Fruit fly (Drosophila melanogaster) whole organism, prepupa: ENCODE results near the gene Bdbt.
A peak's percentile ranks its signal among the peaks of the same experiment; 100 is the strongest.

Experiments
- Blimp-1 ChIP-seq: fragments of 200-800 bp; sonication (Bioruptor generic); optimal IDR thresholded peaks from 3 replicates; lab custom pipeline; 2017; ENCODE audit warnings: missing biosample characterization, missing genetic modification characterization, mild to moderate bottlenecking, moderate library complexity, missing genetic modification reagents
- CG10631 ChIP-seq: fragments of 200-800 bp; sonication (Bioruptor generic); optimal IDR thresholded peaks from 2 replicates; lab custom pipeline; 2016; ENCODE audit warnings: missing biosample characterization, missing genetic modification characterization
- CG11294 ChIP-seq: fragments of 200-800 bp; sonication (Bioruptor generic); IDR thresholded peaks from 2 replicates; pipeline ENCODE4 v1.3.6; 2022; ENCODE audit warnings: missing biosample characterization, missing genetic modification characterization
- CG11762 ChIP-seq: fragments of 200-800 bp; sonication (Bioruptor generic); optimal IDR thresholded peaks from 3 replicates; lab custom pipeline; 2016; ENCODE audit warnings: missing biosample characterization, missing genetic modification characterization; ENCODE audit not compliant: insufficient read depth
- CG11902 ChIP-seq: fragments of 200-800 bp; sonication (Bioruptor generic); optimal IDR thresholded peaks from 3 replicates; lab custom pipeline; 2016; ENCODE audit warnings: missing biosample characterization, missing genetic modification characterization
- CG15336 ChIP-seq: fragments of 200-800 bp; sonication (Bioruptor generic); IDR thresholded peaks from 2 replicates; pipeline ENCODE4 v1.3.6; 2022; ENCODE audit warnings: missing biosample characterization, missing genetic modification characterization
- CG1621 ChIP-seq: fragments of 200-800 bp; sonication (Bioruptor generic); optimal IDR thresholded peaks from 3 replicates; lab custom pipeline; 2018; ENCODE audit warnings: missing biosample characterization, mild to moderate bottlenecking, missing genetic modification characterization
- CG16779 ChIP-seq: fragments of 200-800 bp; sonication (Bioruptor generic); optimal IDR thresholded peaks from 3 replicates; lab custom pipeline; 2017; ENCODE audit warnings: missing biosample characterization, mild to moderate bottlenecking, missing genetic modification characterization
- CG3032 ChIP-seq: fragments of 200-800 bp; optimal IDR thresholded peaks from 2 replicates; lab custom pipeline; 2019; ENCODE audit warnings: missing biosample characterization, mild to moderate bottlenecking, missing genetic modification characterization, moderate library complexity
- CG31627 ChIP-seq: fragments of 200-800 bp; sonication (Bioruptor generic); optimal IDR thresholded peaks from 3 replicates; lab custom pipeline; 2016; ENCODE audit warnings: missing biosample characterization, missing genetic modification characterization
- CG34406 ChIP-seq: fragments of 200-800 bp; sonication (Bioruptor generic); optimal IDR thresholded peaks from 3 replicates; lab custom pipeline; 2016; ENCODE audit warnings: missing biosample characterization, missing genetic modification characterization
- CG3919 ChIP-seq: fragments of 200-800 bp; sonication (Bioruptor generic); optimal IDR thresholded peaks from 3 replicates; lab custom pipeline; 2016; ENCODE audit warnings: missing biosample characterization, missing genetic modification characterization
- CG4318 ChIP-seq: fragments of 200-800 bp; sonication (Bioruptor generic); optimal IDR thresholded peaks from 3 replicates; lab custom pipeline; 2017; ENCODE audit warnings: missing biosample characterization, mild to moderate bottlenecking, missing genetic modification characterization
- CG6163 ChIP-seq: fragments of 200-800 bp; sonication (Bioruptor generic); IDR thresholded peaks from 3 replicates; pipeline ENCODE4 v1.3.6; 2022; ENCODE audit warnings: missing biosample characterization, missing genetic modification characterization
- CG6792 ChIP-seq: fragments of 200-800 bp; sonication (Bioruptor generic); optimal IDR thresholded peaks from 3 replicates; lab custom pipeline; 2016; ENCODE audit warnings: missing biosample characterization, missing genetic modification characterization
- CG6808 ChIP-seq: fragments of 200-800 bp; sonication (Bioruptor generic); optimal IDR thresholded peaks from 3 replicates; lab custom pipeline; 2017; ENCODE audit warnings: missing biosample characterization, missing genetic modification characterization, mild to moderate bottlenecking, moderate library complexity, missing genetic modification reagents
- CG6854 ChIP-seq: fragments of 200-800 bp; sonication (Bioruptor generic); optimal IDR thresholded peaks from 2 replicates; lab custom pipeline; 2017; ENCODE audit warnings: missing biosample characterization, mild to moderate bottlenecking, missing genetic modification characterization
- CG8119 ChIP-seq: fragments of 200-800 bp; sonication (Bioruptor generic); IDR thresholded peaks from 3 replicates; pipeline ENCODE4 v1.3.6; 2022; ENCODE audit warnings: missing biosample characterization, missing genetic modification characterization
- CG8632 ChIP-seq: fragments of 200-800 bp; sonication (Bioruptor generic); optimal IDR thresholded peaks from 3 replicates; lab custom pipeline; 2016; ENCODE audit warnings: missing biosample characterization, missing genetic modification characterization
- Eip75B ChIP-seq: fragments of 200-800 bp; sonication (Bioruptor generic); optimal IDR thresholded peaks from 3 replicates; lab custom pipeline; 2016; ENCODE audit warnings: missing biosample characterization, missing genetic modification characterization
- Eip93F ChIP-seq: fragments of 200-800 bp; sonication (Bioruptor generic); optimal IDR thresholded peaks from 2 replicates; lab custom pipeline; 2016; ENCODE audit warnings: missing biosample characterization, mild to moderate bottlenecking, missing genetic modification characterization
- Ets21C ChIP-seq: fragments of 200-800 bp; sonication (Bioruptor generic); optimal IDR thresholded peaks from 3 replicates; lab custom pipeline; 2016; ENCODE audit warnings: missing biosample characterization, missing genetic modification characterization
- Ets96B ChIP-seq: fragments of 200-800 bp; optimal IDR thresholded peaks from 2 replicates; lab custom pipeline; 2019; ENCODE audit warnings: missing biosample characterization, mild to moderate bottlenecking, missing genetic modification characterization, moderate library complexity
- Hr39 ChIP-seq: fragments of 200-800 bp; sonication (Bioruptor generic); optimal IDR thresholded peaks from 2 replicates; lab custom pipeline; 2016; ENCODE audit warnings: missing biosample characterization, missing genetic modification characterization
- Lpt ChIP-seq: fragments of 200-800 bp; sonication (Bioruptor generic); optimal IDR thresholded peaks from 3 replicates; lab custom pipeline; 2016; ENCODE audit warnings: missing biosample characterization, missing genetic modification characterization
- Met ChIP-seq: fragments of 200-800 bp; sonication (Bioruptor generic); optimal IDR thresholded peaks from 3 replicates; lab custom pipeline; 2016; ENCODE audit warnings: missing biosample characterization, missing genetic modification characterization
- OdsH ChIP-seq: fragments of 200-800 bp; sonication (Bioruptor generic); optimal IDR thresholded peaks from 3 replicates; lab custom pipeline; 2016; ENCODE audit warnings: missing biosample characterization, missing genetic modification characterization
- Sox102F ChIP-seq: fragments of 200-800 bp; sonication (Bioruptor generic); optimal IDR thresholded peaks from 2 replicates; lab custom pipeline; 2016; ENCODE audit warnings: missing biosample characterization, mild to moderate bottlenecking, missing genetic modification characterization
- Sox14 ChIP-seq: fragments of 200-800 bp; sonication (Bioruptor generic); optimal IDR thresholded peaks from 3 replicates; lab custom pipeline; 2016; ENCODE audit warnings: missing biosample characterization, missing genetic modification characterization
- Sox15 ChIP-seq: fragments of 200-800 bp; sonication (Bioruptor generic); optimal IDR thresholded peaks from 3 replicates; lab custom pipeline; 2016; ENCODE audit warnings: missing biosample characterization, missing genetic modification characterization
- achi ChIP-seq: fragments of 200-800 bp; sonication (Bioruptor generic); optimal IDR thresholded peaks from 3 replicates; lab custom pipeline; 2016; ENCODE audit warnings: missing biosample characterization, missing genetic modification characterization
- cyc ChIP-seq: fragments of 200-800 bp; sonication (Bioruptor generic); optimal IDR thresholded peaks from 3 replicates; lab custom pipeline; 2016; ENCODE audit warnings: missing biosample characterization, missing genetic modification characterization
- dac ChIP-seq: fragments of 200-800 bp; sonication (Bioruptor generic); optimal IDR thresholded peaks from 2 replicates; lab custom pipeline; 2017; ENCODE audit warnings: missing biosample characterization, mild to moderate bottlenecking, missing genetic modification characterization
- dsx ChIP-seq: fragments of 200-800 bp; optimal IDR thresholded peaks from 3 replicates; lab custom pipeline; 2019; ENCODE audit warnings: missing biosample characterization, mild to moderate bottlenecking, missing genetic modification characterization, moderate library complexity; ENCODE audit not compliant: poor library complexity, severe bottlenecking
- eg ChIP-seq: fragments of 200-800 bp; sonication (Bioruptor generic); IDR thresholded peaks from 3 replicates; pipeline ENCODE4 v1.3.6; 2022; ENCODE audit warnings: missing biosample characterization, missing genetic modification characterization
- esn ChIP-seq: fragments of 200-800 bp; sonication (Bioruptor generic); optimal IDR thresholded peaks from 2 replicates; lab custom pipeline; 2016; ENCODE audit warnings: missing biosample characterization, mild to moderate bottlenecking, missing genetic modification characterization, moderate library complexity
- fd59A ChIP-seq: fragments of 200-800 bp; sonication (Bioruptor generic); optimal IDR thresholded peaks from 2 replicates; lab custom pipeline; 2017; ENCODE audit warnings: missing biosample characterization, mild to moderate bottlenecking, missing genetic modification characterization, missing genetic modification reagents
- fd85E ChIP-seq: fragments of 200-800 bp; sonication (Bioruptor generic); optimal IDR thresholded peaks from 3 replicates; lab custom pipeline; 2016; ENCODE audit warnings: missing biosample characterization, missing genetic modification characterization
- net ChIP-seq: fragments of 200-800 bp; sonication (Bioruptor generic); optimal IDR thresholded peaks from 3 replicates; lab custom pipeline; 2016; ENCODE audit warnings: missing biosample characterization, missing genetic modification characterization
- pdm3 ChIP-seq: fragments of 200-800 bp; sonication (Bioruptor generic); optimal IDR thresholded peaks from 3 replicates; lab custom pipeline; 2016; ENCODE audit warnings: missing biosample characterization, missing genetic modification characterization
- salr ChIP-seq, 2 experiments: fragments of 200-800 bp; sonication (Bioruptor generic); optimal IDR thresholded peaks; 3 replicates each; lab custom pipeline; 2016 to 2018; ENCODE audit warnings: missing biosample characterization in 2 of 2, missing genetic modification characterization in 2 of 2, mild to moderate bottlenecking in 1 of 2
- spab ChIP-seq: fragments of 200-800 bp; sonication (Bioruptor generic); optimal IDR thresholded peaks from 2 replicates; lab custom pipeline; 2017; ENCODE audit warnings: missing biosample characterization, mild to moderate bottlenecking, missing genetic modification characterization, missing genetic modification reagents
- svp ChIP-seq: fragments of 200-800 bp; sonication (Bioruptor generic); peaks from one replicate; lab custom pipeline; 2016; ENCODE audit warnings: missing biosample characterization, missing genetic modification characterization
- topi ChIP-seq: fragments of 200-800 bp; sonication (Bioruptor generic); optimal IDR thresholded peaks from 3 replicates; lab custom pipeline; 2016; ENCODE audit warnings: missing biosample characterization, missing genetic modification characterization
- vri ChIP-seq: fragments of 200-800 bp; sonication (Bioruptor generic); optimal IDR thresholded peaks from 3 replicates; lab custom pipeline; 2016; ENCODE audit warnings: missing biosample characterization, mild to moderate bottlenecking, missing genetic modification characterization

The Bdbt gene

DNA sequence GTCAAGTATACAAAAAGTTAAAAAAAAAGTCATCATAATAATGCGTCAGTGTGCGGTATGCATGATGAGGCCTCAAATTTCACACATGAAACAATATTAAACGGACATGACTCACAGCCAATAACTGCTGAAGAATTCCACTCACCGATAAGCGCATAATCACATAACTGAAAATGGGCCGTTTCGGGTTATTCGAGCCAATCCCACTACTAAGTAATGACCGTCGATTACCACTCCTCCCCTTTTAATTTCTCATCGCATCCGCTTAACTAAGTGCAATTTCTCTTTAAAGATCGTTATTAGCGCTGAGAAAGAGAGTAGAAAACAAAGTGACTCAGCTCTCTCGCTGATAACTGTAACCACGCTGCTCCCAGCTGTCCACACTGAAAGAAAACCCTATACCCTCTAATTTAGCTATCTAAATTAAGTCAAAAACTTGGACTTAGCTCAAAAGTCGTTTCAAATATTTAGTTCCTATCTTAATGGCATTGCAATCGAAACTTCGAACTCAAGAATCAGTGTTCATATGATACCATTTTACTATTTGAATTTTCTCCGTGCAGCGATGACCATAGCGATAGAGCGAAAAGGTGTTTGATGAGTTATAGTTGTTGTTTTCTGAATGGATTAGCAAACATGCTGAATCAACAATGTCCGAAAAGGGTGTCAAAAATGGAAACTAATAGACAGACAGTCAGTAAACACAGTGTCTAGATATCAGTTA, 5.8 kb downstream of the Bdbt start (continued):
- TF ChIP-seq vri (GFP tag; lab: Kevin White, UChicago) (peak; percentile 67), CG16779 (no peak), CG34406 (GFP tag; lab: Kevin White, UChicago) (peak; percentile 64), pdm3 (GFP tag; lab: Kevin White, UChicago) (no peak), CG10631 (GFP tag; lab: Kevin White, UChicago) (peak; percentile 50), dac (GFP tag; lab: Kevin White, UChicago) (peak; percentile 52), CG11294 (GFP tag; lab: Robert Waterston, UW) (peak; percentile 62; the same call in 1 of the 2 replicates), CG8632 (GFP tag; lab: Kevin White, UChicago) (peak; percentile 62), CG3032 (peak; percentile 63)

DNA sequence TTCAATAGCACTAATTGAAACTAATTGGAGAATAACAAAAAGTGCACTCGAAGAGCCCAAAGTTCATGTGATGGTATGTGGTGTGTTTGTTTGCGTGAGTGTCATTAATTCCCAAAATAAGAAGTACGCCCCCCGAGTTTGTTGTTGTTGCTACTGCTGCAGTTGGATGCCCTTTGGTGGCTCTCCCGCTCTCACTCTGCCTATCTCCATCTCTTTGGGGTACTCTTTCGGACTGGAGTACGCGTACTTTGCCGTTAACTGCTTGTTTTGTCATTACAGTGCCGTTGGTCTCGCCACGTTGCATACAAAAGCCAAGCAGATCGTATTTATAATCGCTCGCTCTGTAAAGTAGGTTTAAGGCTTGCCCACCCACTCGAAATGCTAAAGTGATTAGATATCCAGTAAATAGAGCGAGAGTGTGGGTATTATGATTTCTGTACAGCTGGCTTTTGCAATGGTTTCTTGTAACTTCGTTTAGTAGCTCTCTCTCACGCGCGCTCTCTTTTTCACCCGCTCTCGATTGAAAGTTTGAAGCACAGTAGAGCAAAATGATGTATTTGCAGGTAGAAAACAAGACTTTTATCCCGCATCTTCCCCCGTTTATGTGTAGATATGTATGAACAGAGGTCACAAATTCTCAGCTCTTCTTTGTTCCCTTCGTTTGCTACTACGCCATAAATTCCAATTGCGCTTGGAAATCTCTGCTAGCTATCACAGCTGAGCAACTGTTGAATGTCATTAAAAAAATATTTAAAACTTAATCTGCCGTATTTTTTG, 6.5 kb downstream of the Bdbt start:
- no peak for TF ChIP-seq fd85E
- TF ChIP-seq Hr39 (GFP tag; lab: Kevin White, UChicago) = peak; percentile 56
- TF ChIP-seq Sox15 = peak; percentile 49
- TF ChIP-seq CG6163 (GFP tag; lab: Robert Waterston, UW) = 0 out of 3 replicates have a peak, but pooled peaks have one; percentile 25
- TF ChIP-seq svp (GFP tag; lab: Kevin White, UChicago) = peak; percentile 89
- TF ChIP-seq CG3032 = no peak
- no peak for TF ChIP-seq CG6854 (GFP tag; lab: Kevin White, UChicago)
- TF ChIP-seq Sox14 (GFP tag; lab: Kevin White, UChicago) = peak; percentile 80
- no peak for TF ChIP-seq dsx (GFP tag; lab: Kevin White, UChicago)
- no peak; the same call in 2 of the 3 replicates for TF ChIP-seq eg (GFP tag; lab: Robert Waterston, UW)
- peak; percentile 45; the same call in 2 of the 3 replicates for TF ChIP-seq CG8119 (GFP tag; lab: Robert Waterston, UW)
- TF ChIP-seq CG3919 (GFP tag; lab: Kevin White, UChicago) = peak; percentile 49
- TF ChIP-seq net (GFP tag; lab: Kevin White, UChicago) = peak; percentile 26
- peak; percentile 42 for TF ChIP-seq CG4318 (GFP tag; lab: Kevin White, UChicago)
- TF ChIP-seq CG31627 (GFP tag; lab: Kevin White, UChicago) = peak; percentile 67
- TF ChIP-seq CG6792 = peak; percentile 23
- peak; percentile 47 for TF ChIP-seq CG34406 (GFP tag; lab: Kevin White, UChicago)
- TF ChIP-seq CG11902 (GFP tag; lab: Kevin White, UChicago) = peak; percentile 0
- TF ChIP-seq CG8632 (GFP tag; lab: Kevin White, UChicago) = peak; percentile 7
- peak; percentile 39 for TF ChIP-seq achi
- peak; percentile 40; the same call in 1 of the 2 replicates for TF ChIP-seq CG15336 (GFP tag; lab: Robert Waterston, UW)
- TF ChIP-seq Met (GFP tag; lab: Kevin White, UChicago) = peak; percentile 71
- peak; percentile 40 for TF ChIP-seq Lpt (GFP tag; lab: Kevin White, UChicago)
- TF ChIP-seq CG1621 (tag; lab: Kevin White, UChicago) = no peak
- TF ChIP-seq Ets21C (GFP tag; lab: Kevin White, UChicago) = no peak
- TF ChIP-seq topi (GFP tag; lab: Kevin White, UChicago) = peak; percentile 52
- TF ChIP-seq CG6808 (GFP tag; lab: Kevin White, UChicago) = peak; percentile 28
- peak in 1 of 2 experiments; percentile 12 for TF ChIP-seq salr (GFP tag; optimal IDR thresholded peaks at IDR 0.05; lab: Kevin White, UChicago)
- peak; percentile 49 for TF ChIP-seq Eip75B (GFP tag; lab: Kevin White, UChicago)
- TF ChIP-seq CG11762 = peak; percentile 10
- peak; percentile 69 for TF ChIP-seq esn
- no peak for TF ChIP-seq CG10631 (GFP tag; lab: Kevin White, UChicago)
- TF ChIP-seq spab (GFP tag; lab: Kevin White, UChicago) = no peak
- TF ChIP-seq OdsH (GFP tag; lab: Kevin White, UChicago) = peak; percentile 47
- no peak for TF ChIP-seq fd59A
- TF ChIP-seq Sox102F (GFP tag; lab: Kevin White, UChicago) = peak; percentile 68
- no peak for TF ChIP-seq pdm3 (GFP tag; lab: Kevin White, UChicago)
- peak; percentile 5 for TF ChIP-seq CG16779
- peak; percentile 61 for TF ChIP-seq Eip93F (GFP tag; lab: Kevin White, UChicago)
- TF ChIP-seq Ets96B (tag; lab: Kevin White, UChicago) = peak; percentile 6
- TF ChIP-seq Blimp-1 (GFP tag; lab: Kevin White, UChicago) = peak; percentile 6
- TF ChIP-seq cyc = peak; percentile 31
